Fruit fly (Drosophila melanogaster) whole organism, embryonic: ENCODE results near the gene ato.

Experiments used
- Ada2b ChIP-seq: fragments of 200-800 bp; sonication (Bioruptor generic); IDR thresholded peaks from 2 replicates; pipeline ENCODE4 v1.3.6; 2022; ENCODE audit warnings: missing biosample characterization, missing genetic modification characterization
- Antp ChIP-seq: fragments of 200-800 bp; sonication (Bioruptor generic); optimal IDR thresholded peaks from 3 replicates; lab custom pipeline; 2016; ENCODE audit warnings: missing biosample characterization, missing genetic modification characterization
- CG10209 ChIP-seq: fragments of 200-800 bp; sonication (Bioruptor generic); optimal IDR thresholded peaks from 3 replicates; lab custom pipeline; 2017; ENCODE audit warnings: missing biosample characterization, mild to moderate bottlenecking, missing genetic modification characterization, missing genetic modification reagents
- CG11247 ChIP-seq: fragments of 200-800 bp; sonication (Bioruptor generic); IDR thresholded peaks from 2 replicates; pipeline ENCODE4 v1.3.6; 2022; ENCODE audit warnings: missing biosample characterization, missing genetic modification characterization
- CG12104 ChIP-seq: fragments of 200-800 bp; sonication (Bioruptor generic); optimal IDR thresholded peaks from 3 replicates; lab custom pipeline; 2016; ENCODE audit warnings: missing biosample characterization, missing genetic modification characterization
- CG14441 ChIP-seq: fragments of 200-800 bp; sonication (Bioruptor generic); IDR thresholded peaks from 2 replicates; pipeline ENCODE4 v1.3.6; 2022; ENCODE audit warnings: missing biosample characterization, missing genetic modification characterization
- CG14710 ChIP-seq: fragments of 200-800 bp; sonication (Bioruptor generic); optimal IDR thresholded peaks from 3 replicates; lab custom pipeline; 2019; ENCODE audit warnings: missing biosample characterization, mild to moderate bottlenecking, missing genetic modification characterization, moderate library complexity
- CG15011 ChIP-seq: fragments of 200-800 bp; sonication (Bioruptor generic); optimal IDR thresholded peaks from 3 replicates; lab custom pipeline; 2018; ENCODE audit warnings: missing biosample characterization, mild to moderate bottlenecking, missing genetic modification characterization
- CG1529 ChIP-seq: fragments of 200-800 bp; sonication (Bioruptor generic); optimal IDR thresholded peaks from 3 replicates; lab custom pipeline; 2018; ENCODE audit warnings: missing biosample characterization, missing genetic modification characterization
- CG1647 ChIP-seq: fragments of 200-800 bp; sonication (Bioruptor generic); optimal IDR thresholded peaks from 3 replicates; lab custom pipeline; 2016; ENCODE audit warnings: missing biosample characterization, missing genetic modification characterization
- CG1792 ChIP-seq: fragments of 200-800 bp; sonication (Bioruptor generic); optimal IDR thresholded peaks from 2 replicates; lab custom pipeline; 2016; ENCODE audit warnings: missing biosample characterization, missing genetic modification characterization
- CG2712 ChIP-seq: fragments of 200-800 bp; optimal IDR thresholded peaks from 3 replicates; lab custom pipeline; 2019; ENCODE audit warnings: missing biosample characterization, mild to moderate bottlenecking, missing genetic modification characterization, moderate library complexity
- CG32532 ChIP-seq: fragments of 200-800 bp; sonication (Bioruptor generic); IDR thresholded peaks from 2 replicates; pipeline ENCODE4 v1.3.6; 2022; ENCODE audit warnings: missing biosample characterization, missing genetic modification characterization
- CG32767 ChIP-seq: fragments of 200-800 bp; sonication (Bioruptor generic); IDR thresholded peaks from 2 replicates; pipeline ENCODE4 v1.3.6; 2022; ENCODE audit warnings: missing biosample characterization, missing genetic modification characterization
- CG8765 ChIP-seq: fragments of 200-800 bp; sonication (Bioruptor generic); IDR thresholded peaks from 2 replicates; pipeline ENCODE4 v1.3.6; 2022; ENCODE audit warnings: missing biosample characterization, missing genetic modification characterization
- CG8924 ChIP-seq: fragments of 200-800 bp; optimal IDR thresholded peaks from 3 replicates; lab custom pipeline; 2019; ENCODE audit warnings: missing biosample characterization, mild to moderate bottlenecking, missing genetic modification characterization, moderate library complexity
- D ChIP-seq, 2 experiments: fragments of 200-800 bp in 1 of 2; fragments of >200 bp in 1 of 2; sonication (Bioruptor generic) in 1 of 2; optimal IDR thresholded peaks; 2 replicates in 1 of 2; 3 replicates in 1 of 2; lab custom pipeline; 2017; ENCODE audit warnings: mild to moderate bottlenecking in 1 of 2, missing biosample characterization in 1 of 2, missing genetic modification characterization in 1 of 2, missing genetic modification reagents in 1 of 2
- Dll ChIP-seq: fragments of 200-800 bp; sonication (Bioruptor generic); IDR thresholded peaks from 4 replicates; pipeline ENCODE4 v1.3.6; 2022; ENCODE audit warnings: missing biosample characterization, missing genetic modification characterization; ENCODE audit not compliant: partially characterized antibody
- Drgx ChIP-seq: fragments of 200-800 bp; sonication (Bioruptor generic); IDR thresholded peaks from 2 replicates; pipeline ENCODE4 v1.3.6; 2022; ENCODE audit warnings: missing biosample characterization, missing genetic modification characterization
- ERR ChIP-seq: fragments of 200-800 bp; sonication (Bioruptor generic); optimal IDR thresholded peaks from 2 replicates; lab custom pipeline; 2016; ENCODE audit warnings: missing biosample characterization, missing genetic modification characterization
- HLH54F ChIP-seq: fragments of 200-800 bp; sonication (Bioruptor generic); optimal IDR thresholded peaks from 3 replicates; lab custom pipeline; 2016; ENCODE audit warnings: missing biosample characterization, missing genetic modification characterization
- Hr3 ChIP-seq: fragments of 200-800 bp; sonication (Bioruptor generic); optimal IDR thresholded peaks from 3 replicates; lab custom pipeline; 2016; ENCODE audit warnings: missing biosample characterization, missing genetic modification characterization
- Hsf ChIP-seq: fragments of 200-800 bp; sonication (Bioruptor generic); optimal IDR thresholded peaks from 3 replicates; lab custom pipeline; 2016; ENCODE audit warnings: missing biosample characterization, missing genetic modification characterization
- Lhr ChIP-seq: fragments of 200-800 bp; sonication (Bioruptor generic); optimal IDR thresholded peaks from 3 replicates; lab custom pipeline; 2017; ENCODE audit warnings: mild to moderate bottlenecking, missing biosample characterization, missing genetic modification reagents, missing genetic modification characterization
- Nf-YC ChIP-seq: fragments of 200-800 bp; optimal IDR thresholded peaks from 3 replicates; lab custom pipeline; 2019; ENCODE audit warnings: missing biosample characterization, mild to moderate bottlenecking, missing genetic modification characterization, moderate library complexity
- Sin3A ChIP-seq: fragments of >200 bp; optimal IDR thresholded peaks from 2 replicates; lab custom pipeline; 2018
- Tbp ChIP-seq: fragments of >200 bp; optimal IDR thresholded peaks from 2 replicates; lab custom pipeline; 2018; ENCODE audit warnings: missing biosample characterization, missing genetic modification characterization
- Trl ChIP-seq, 3 experiments: fragments of >200 bp in 2 of 3; fragments of 200-800 bp in 1 of 3; sonication (Bioruptor generic) in 1 of 3; optimal IDR thresholded peaks; 2 replicates in 1 of 3; 3 replicates in 2 of 3; lab custom pipeline; 2016 to 2017; ENCODE audit warnings: missing biosample characterization in 1 of 3, missing genetic modification characterization in 1 of 3
- Usf ChIP-seq: fragments of 200-800 bp; sonication (Bioruptor generic); optimal IDR thresholded peaks from 2 replicates; lab custom pipeline; 2017; ENCODE audit warnings: missing genotype, missing biosample characterization, missing genetic modification characterization
- ab ChIP-seq: fragments of 200-800 bp; sonication (Bioruptor generic); optimal IDR thresholded peaks from 2 replicates; lab custom pipeline; 2016; ENCODE audit warnings: missing biosample characterization, missing genetic modification characterization
- abd-A ChIP-seq: fragments of 200-800 bp; sonication (Bioruptor generic); optimal IDR thresholded peaks from 3 replicates; lab custom pipeline; 2019; ENCODE audit warnings: missing biosample characterization, mild to moderate bottlenecking, missing genetic modification characterization, moderate library complexity
- corto ChIP-seq: fragments of 200-800 bp; sonication (Bioruptor generic); optimal IDR thresholded peaks from 2 replicates; lab custom pipeline; 2016; ENCODE audit warnings: missing biosample characterization, mild to moderate bottlenecking, missing genetic modification characterization, moderate library complexity
- dm ChIP-seq: fragments of 200-800 bp; sonication (Bioruptor generic); optimal IDR thresholded peaks from 3 replicates; lab custom pipeline; 2016; ENCODE audit warnings: missing biosample characterization, missing genetic modification characterization
- dmrt99B ChIP-seq: fragments of 200-800 bp; sonication (Bioruptor generic); optimal IDR thresholded peaks from 2 replicates; lab custom pipeline; 2018; ENCODE audit warnings: missing biosample characterization, mild to moderate bottlenecking, missing genetic modification characterization, moderate library complexity
- eyg ChIP-seq: fragments of 200-800 bp; sonication (Bioruptor generic); optimal IDR thresholded peaks from 3 replicates; lab custom pipeline; 2016; ENCODE audit warnings: missing biosample characterization, missing genetic modification characterization
- gro ChIP-seq: fragments of 200-800 bp; sonication (Bioruptor generic); optimal IDR thresholded peaks from 2 replicates; lab custom pipeline; 2016; ENCODE audit warnings: missing biosample characterization, missing genetic modification characterization
- gt ChIP-seq: fragments of 200-800 bp; sonication (Bioruptor generic); IDR thresholded peaks from 2 replicates; pipeline ENCODE4 v1.3.6; 2022; ENCODE audit warnings: missing biosample characterization, missing genetic modification characterization
- lab ChIP-seq: fragments of 200-800 bp; sonication (Bioruptor generic); optimal IDR thresholded peaks from 3 replicates; lab custom pipeline; 2017; ENCODE audit warnings: missing biosample characterization, missing genetic modification characterization, mild to moderate bottlenecking, moderate library complexity, missing genetic modification reagents
- mam ChIP-seq: fragments of 200-800 bp; sonication (Bioruptor generic); optimal IDR thresholded peaks from 3 replicates; lab custom pipeline; 2016; ENCODE audit warnings: missing biosample characterization, missing genetic modification characterization
- odd ChIP-seq: fragments of 200-800 bp; sonication (Bioruptor generic); optimal IDR thresholded peaks from 2 replicates; lab custom pipeline; 2017; ENCODE audit warnings: missing biosample characterization, mild to moderate bottlenecking, missing genetic modification characterization
- pho ChIP-seq: fragments of 200-800 bp; sonication (Bioruptor generic); optimal IDR thresholded peaks from 2 replicates; lab custom pipeline; 2016; ENCODE audit warnings: missing biosample characterization, missing genetic modification characterization
- sob ChIP-seq: fragments of 200-800 bp; sonication (Bioruptor generic); IDR thresholded peaks from 2 replicates; pipeline ENCODE4 v1.3.6; 2022; ENCODE audit warnings: missing biosample characterization, missing genetic modification characterization
- sqz ChIP-seq: fragments of 200-800 bp; sonication (Bioruptor generic); optimal IDR thresholded peaks from 3 replicates; lab custom pipeline; 2018; ENCODE audit warnings: missing biosample characterization, mild to moderate bottlenecking, missing genetic modification characterization
- toy ChIP-seq: fragments of 200-800 bp; sonication (Bioruptor generic); IDR thresholded peaks from 2 replicates; pipeline ENCODE4 v1.3.6; 2022; ENCODE audit warnings: missing biosample characterization, missing genetic modification characterization
- trh ChIP-seq: fragments of 200-800 bp; sonication (Bioruptor generic); optimal IDR thresholded peaks from 2 replicates; lab custom pipeline; 2016; ENCODE audit warnings: missing biosample characterization, missing genetic modification characterization
- vnd ChIP-seq: fragments of 200-800 bp; sonication (Bioruptor generic); IDR thresholded peaks from 3 replicates; pipeline ENCODE4 v1.3.6; 2022; ENCODE audit warnings: missing biosample characterization, missing genetic modification characterization; ENCODE audit not compliant: partially characterized antibody
- zen ChIP-seq: fragments of 200-800 bp; sonication (Bioruptor generic); optimal IDR thresholded peaks from 3 replicates; lab custom pipeline; 2018; ENCODE audit warnings: missing biosample characterization, mild to moderate bottlenecking, missing genetic modification characterization, moderate library complexity

The ato gene

DNA sequence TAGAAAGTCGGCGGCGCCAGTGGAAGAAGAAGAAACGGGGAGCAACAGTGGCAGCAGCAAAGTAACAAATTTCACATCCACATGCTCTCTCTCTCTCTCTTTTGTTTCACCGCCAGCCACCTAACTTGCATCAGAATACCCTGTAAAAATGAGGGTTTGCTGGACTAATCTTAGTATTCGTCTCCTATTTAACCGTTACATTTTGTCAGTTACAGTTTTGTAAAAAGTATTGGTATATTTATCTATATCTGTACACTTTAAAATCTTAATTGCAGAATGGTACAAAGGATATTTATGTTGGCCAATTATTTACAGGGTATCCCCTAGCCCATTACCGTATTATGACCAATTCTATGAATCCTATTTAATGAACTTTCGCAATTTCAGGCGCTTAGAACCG is 44.0 kb upstream of the ato start (continued):
- TF ChIP-seq gro (GFP tag; lab: Kevin White, UChicago): no peak
- TF ChIP-seq CG10209 (GFP tag; lab: Kevin White, UChicago): peak; percentile 19
- TF ChIP-seq CG11247: no peak

- TF ChIP-seq CG1647: peak; percentile 47
- no peak for TF ChIP-seq Tbp
- peak; percentile 89 for TF ChIP-seq CG1529 (GFP tag; lab: Kevin White, UChicago)
- no peak for TF ChIP-seq Dll (GFP tag; lab: Robert Waterston, UW)
- TF ChIP-seq abd-A: no peak
- TF ChIP-seq Lhr: peak; percentile 56
- peak; percentile 75 for TF ChIP-seq Usf (GFP tag; lab: Kevin White, UChicago)
- peak; percentile 73 for TF ChIP-seq Drgx (GFP tag; lab: Robert Waterston, UW)
- TF ChIP-seq Hsf (GFP tag; lab: Kevin White, UChicago): peak; percentile 81
- TF ChIP-seq trh (GFP tag; lab: Kevin White, UChicago): peak; percentile 54
- peak; percentile 61 for TF ChIP-seq HLH54F (GFP tag; lab: Kevin White, UChicago)
- TF ChIP-seq CG32532 (GFP tag; lab: Robert Waterston, UW): peak; percentile 84
- TF ChIP-seq corto: no peak
- peak; percentile 71 for TF ChIP-seq eyg (GFP tag; lab: Kevin White, UChicago)
- TF ChIP-seq odd (GFP tag; lab: Kevin White, UChicago): peak; percentile 95
- no peak for TF ChIP-seq toy (GFP tag; lab: Robert Waterston, UW)
- TF ChIP-seq D (optimal IDR thresholded peaks at IDR 0.05; lab: Kevin White, UChicago): no peak
- peak; percentile 93 for TF ChIP-seq D (GFP tag; optimal IDR thresholded peaks at IDR 0.05; lab: Kevin White, UChicago)
- no peak for TF ChIP-seq Sin3A
- TF ChIP-seq CG14710 (tag; lab: Kevin White, UChicago): peak; percentile 91
- TF ChIP-seq Antp: peak; percentile 14
- peak; percentile 91 for TF ChIP-seq CG15011
- TF ChIP-seq CG12104 (GFP tag; lab: Kevin White, UChicago): peak; percentile 96
- TF ChIP-seq CG1792 (GFP tag; lab: Kevin White, UChicago): no peak
- peak; percentile 71 for TF ChIP-seq CG32767 (GFP tag; lab: Robert Waterston, UW)
- 0 out of 2 replicates have a peak, but pooled peaks have one; percentile 22 for TF ChIP-seq gt
- no peak for TF ChIP-seq vnd
- TF ChIP-seq Ada2b (GFP tag; lab: Robert Waterston, UW): peak; percentile 81
- peak; percentile 89 for TF ChIP-seq Nf-YC (tag; lab: Kevin White, UChicago)
- peak; percentile 72; the same call in 1 of the 2 replicates for TF ChIP-seq sob (GFP tag; lab: Robert Waterston, UW)
- TF ChIP-seq zen: peak; percentile 66
- TF ChIP-seq CG14441: peak; percentile 59
- peak; percentile 85 for TF ChIP-seq Hr3 (GFP tag; lab: Kevin White, UChicago)
- TF ChIP-seq CG10209 (GFP tag; lab: Kevin White, UChicago): peak; percentile 92
- peak; percentile 87 for TF ChIP-seq sqz (GFP tag; lab: Kevin White, UChicago)
- no peak for TF ChIP-seq ERR
- peak; percentile 95 for TF ChIP-seq CG8924 (tag; lab: Kevin White, UChicago)
- peak; percentile 87 for TF ChIP-seq pho (GFP tag; lab: Kevin White, UChicago)
- peak; percentile 89 for TF ChIP-seq lab (GFP tag; lab: Kevin White, UChicago)
- peak; percentile 92 for TF ChIP-seq dmrt99B (tag; lab: Kevin White, UChicago)
- TF ChIP-seq CG2712 (tag; lab: Kevin White, UChicago): peak; percentile 90
- TF ChIP-seq Trl (optimal IDR thresholded peaks at IDR 0.05; lab: Kevin White, UChicago): no peak
- TF ChIP-seq Trl (GFP tag; optimal IDR thresholded peaks at IDR 0.05; lab: Kevin White, UChicago): peak; percentile 75
- peak; percentile 56 for TF ChIP-seq dm (GFP tag; lab: Kevin White, UChicago)
- no peak for TF ChIP-seq ab
- TF ChIP-seq CG8765 (GFP tag; lab: Robert Waterston, UW): peak; percentile 49; the same call in 1 of the 2 replicates
- peak; percentile 69 for TF ChIP-seq mam (GFP tag; lab: Kevin White, UChicago)
Measured at dm6 chr3R:8239472-8240301, 38.2 kb upstream of the ato start.
